3 fruit fly cellular contexts compared by ENCODE assay signal in the genomic region with DNA sequence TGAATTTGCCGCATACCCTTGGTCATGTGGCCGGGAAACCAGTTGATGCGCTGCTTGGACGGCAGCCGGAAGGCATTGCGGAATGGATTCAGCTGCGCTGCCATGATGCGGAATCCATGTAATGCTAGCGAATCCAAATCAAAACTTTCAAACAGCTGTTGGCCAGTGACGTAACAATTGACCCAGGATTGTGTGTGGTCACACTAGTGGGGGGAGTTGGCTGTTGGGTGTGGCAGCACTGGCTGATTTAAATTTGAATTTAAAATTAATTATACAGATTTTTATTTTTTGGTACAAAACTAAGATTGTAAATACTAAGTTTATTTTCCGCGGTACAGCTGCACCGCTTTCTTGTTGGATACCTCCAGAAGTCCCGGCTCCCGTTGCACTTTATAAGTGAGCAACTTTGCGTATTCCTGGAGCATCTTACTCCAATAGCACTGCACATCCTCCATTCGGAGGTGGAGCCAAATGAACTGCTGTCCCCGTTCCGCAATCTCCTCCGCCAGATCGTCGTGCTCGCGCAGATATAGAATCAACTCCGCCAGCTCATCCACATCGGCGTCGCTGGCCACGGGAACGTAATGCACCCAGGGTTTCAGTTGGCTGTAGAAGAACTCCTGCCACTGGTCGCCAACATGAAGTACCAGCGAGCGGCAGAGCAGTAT.
TF ChIP-seq lines count a peak whose summit lies in the region.

A gene (minus strand): TSS at position 177 of the 668 bp plus-strand sequence.

- no peak for TF ChIP-seq CTCF in whole organism, embryonic (GFP tag; optimal IDR thresholded peaks at IDR 0.05; lab: Kevin White, UChicago)

TF ChIP-seq in whole organism, adult, 20 proteins besides CTCF, POLR2A, EP300 and RAD21:
- TF ChIP-seq CG33017 (tag; optimal IDR thresholded peaks at IDR 0.05; lab: Kevin White, UChicago) (no peak), cic (GFP tag; optimal IDR thresholded peaks at IDR 0.05; lab: Kevin White, UChicago) (no peak), bab1 (GFP tag; optimal IDR thresholded peaks at IDR 0.05; lab: Kevin White, UChicago) (peak; percentile 84), Crg-1 (GFP tag; optimal IDR thresholded peaks at IDR 0.05; lab: Kevin White, UChicago) (no peak), tj (GFP tag; optimal IDR thresholded peaks at IDR 0.05; lab: Kevin White, UChicago) (no peak), toe (GFP tag; optimal IDR thresholded peaks at IDR 0.05; lab: Kevin White, UChicago) (no peak), CG5204 (GFP tag; optimal IDR thresholded peaks at IDR 0.05; lab: Kevin White, UChicago) (no peak), Hr96 (GFP tag; optimal IDR thresholded peaks at IDR 0.05; lab: Kevin White, UChicago) (no peak)

TF ChIP-seq in whole organism, embryonic, 481 proteins besides CTCF, POLR2A, EP300 and RAD21 (continues in another document):
- TF ChIP-seq Tbp (GFP tag; optimal IDR thresholded peaks at IDR 0.05; lab: Kevin White, UChicago): no peak
- no peak for TF ChIP-seq CG7271 (tag; optimal IDR thresholded peaks at IDR 0.05; lab: Kevin White, UChicago)
- TF ChIP-seq HLH3B (GFP tag; IDR thresholded peaks at IDR 0.05; lab: Robert Waterston, UW): no peak
- peak; percentile 97 for TF ChIP-seq MBD-R2 (GFP tag; IDR thresholded peaks at IDR 0.05; lab: Robert Waterston, UW)
- no peak for TF ChIP-seq CG18262 (tag; optimal IDR thresholded peaks at IDR 0.05; lab: Kevin White, UChicago)
- TF ChIP-seq Dref (GFP tag; IDR thresholded peaks at IDR 0.05; lab: Robert Waterston, UW): peak; percentile 38; the same call in 1 of the 2 replicates
- TF ChIP-seq CG16813 (GFP tag; IDR thresholded peaks at IDR 0.05; lab: Robert Waterston, UW; ENCODE audit: partially characterized antibody): peak; percentile 35; the same call in 1 of the 3 replicates
- peak; percentile 50 for TF ChIP-seq CG17186 (GFP tag; optimal IDR thresholded peaks at IDR 0.05; lab: Kevin White, UChicago)
- TF ChIP-seq Deaf1 (tag; optimal IDR thresholded peaks at IDR 0.05; lab: Kevin White, UChicago): no peak
- TF ChIP-seq CG3995 (GFP tag; optimal IDR thresholded peaks at IDR 0.05; lab: Kevin White, UChicago): peak; percentile 77
- TF ChIP-seq ci (GFP tag; IDR thresholded peaks at IDR 0.05; lab: Robert Waterston, UW): peak; percentile 42; the same call in 1 of the 3 replicates
- peak; percentile 23 for TF ChIP-seq Sry-δ (GFP tag; optimal IDR thresholded peaks at IDR 0.05; lab: Kevin White, UChicago)
- peak; percentile 22; the same call in 1 of the 3 replicates for TF ChIP-seq HLH4C (GFP tag; IDR thresholded peaks at IDR 0.05; lab: Robert Waterston, UW; ENCODE audit: partially characterized antibody)
- TF ChIP-seq unc-4 (GFP tag; IDR thresholded peaks at IDR 0.05; lab: Robert Waterston, UW; ENCODE audit: partially characterized antibody): peak; percentile 47
- TF ChIP-seq Med (GFP tag; lab: Kevin White, UChicago): peak; percentile 73
- TF ChIP-seq ken (GFP tag; IDR thresholded peaks at IDR 0.05; lab: Robert Waterston, UW): no peak
- no peak for TF ChIP-seq CG4424 (GFP tag; optimal IDR thresholded peaks at IDR 0.05; lab: Kevin White, UChicago)
- TF ChIP-seq CG1603 (tag; optimal IDR thresholded peaks at IDR 0.05; lab: Kevin White, UChicago): peak; percentile 57
- 0 out of 4 replicates have a peak, but pooled peaks have one; percentile 20 for TF ChIP-seq chinmo (GFP tag; IDR thresholded peaks at IDR 0.05; lab: Robert Waterston, UW; ENCODE audit: partially characterized antibody)
- TF ChIP-seq Myb (GFP tag; optimal IDR thresholded peaks at IDR 0.05; lab: Kevin White, UChicago): peak; percentile 87
- no peak for TF ChIP-seq Lpt (GFP tag; optimal IDR thresholded peaks at IDR 0.05; lab: Kevin White, UChicago)
- no peak for TF ChIP-seq CG5180 (GFP tag; optimal IDR thresholded peaks at IDR 0.05; lab: Kevin White, UChicago)
- no peak for TF ChIP-seq CG1832 (GFP tag; optimal IDR thresholded peaks at IDR 0.05; lab: Kevin White, UChicago)
- peak; percentile 28 for TF ChIP-seq CG4617 (GFP tag; optimal IDR thresholded peaks at IDR 0.05; lab: Kevin White, UChicago; ENCODE audit: borderline replicate concordance)
- no peak for TF ChIP-seq Six4 (GFP tag; optimal IDR thresholded peaks at IDR 0.05; lab: Kevin White, UChicago)
- no peak for TF ChIP-seq Hsf (GFP tag; optimal IDR thresholded peaks at IDR 0.05; lab: Kevin White, UChicago)
- TF ChIP-seq CG15514 (GFP tag; optimal IDR thresholded peaks at IDR 0.05; lab: Kevin White, UChicago): peak; percentile 72
- TF ChIP-seq CG9797 (GFP tag; optimal IDR thresholded peaks at IDR 0.05; lab: Kevin White, UChicago): peak; percentile 52
- peak; percentile 32 for TF ChIP-seq CG2116 (GFP tag; optimal IDR thresholded peaks at IDR 0.05; lab: Kevin White, UChicago)
- peak; percentile 39 for TF ChIP-seq BEAF-32 (GFP tag; optimal IDR thresholded peaks at IDR 0.05; lab: Kevin White, UChicago)
- 0 out of 3 replicates have a peak, but pooled peaks have one; percentile 13 for TF ChIP-seq CG11695 (GFP tag; IDR thresholded peaks at IDR 0.05; lab: Robert Waterston, UW)
- peak; percentile 90 for TF ChIP-seq pzg (GFP tag; optimal IDR thresholded peaks at IDR 0.05; lab: Kevin White, UChicago)
- peak; percentile 6 for TF ChIP-seq CG17829 (tag; optimal IDR thresholded peaks at IDR 0.05; lab: Kevin White, UChicago)
- no peak for TF ChIP-seq CG4360 (GFP tag; IDR thresholded peaks at IDR 0.05; lab: Robert Waterston, UW)
- TF ChIP-seq insv (GFP tag; optimal IDR thresholded peaks at IDR 0.05; lab: Kevin White, UChicago): no peak
- TF ChIP-seq YL-1 (GFP tag; optimal IDR thresholded peaks at IDR 0.05; lab: Kevin White, UChicago): peak; percentile 67

TF ChIP-seq in whole organism, wandering third instar larva, 38 proteins besides CTCF, POLR2A, EP300 and RAD21:
- TF ChIP-seq foxo (GFP tag; optimal IDR thresholded peaks at IDR 0.05; lab: Kevin White, UChicago): no peak
- TF ChIP-seq Hr83 (GFP tag; optimal IDR thresholded peaks at IDR 0.05; lab: Kevin White, UChicago; ENCODE audit: poor library complexity, severe bottlenecking): peak; percentile 35
- TF ChIP-seq tai (GFP tag; optimal IDR thresholded peaks at IDR 0.05; lab: Kevin White, UChicago): no peak
- TF ChIP-seq Dif (GFP tag; optimal IDR thresholded peaks at IDR 0.05; lab: Kevin White, UChicago; ENCODE audit: partially characterized antibody): peak; percentile 26
